Worm (Caenorhabditis elegans) whole organism, L1 larva: Measurements from ENCODE around the gene smf-1.

Experiments used
- C16A3.4 ChIP-seq: fragments of 150-350 bp; optimal IDR thresholded peaks from 2 replicates; lab custom pipeline; 2014; ENCODE audit warnings: missing biosample characterization, missing genetic modification characterization
- dsc-1 ChIP-seq: sonication (generic microtip); optimal IDR thresholded peaks from 2 replicates; lab custom pipeline; 2016; ENCODE audit warnings: mild to moderate bottlenecking, missing genetic modification characterization, missing compliant biosample characterization
- lin-39 ChIP-seq: fragments of 150-350 bp; optimal IDR thresholded peaks from 2 replicates; lab custom pipeline; 2014; ENCODE audit warnings: missing biosample characterization, missing genetic modification reagents, missing genetic modification characterization
- nhr-11 ChIP-seq: fragments of 150-350 bp; optimal IDR thresholded peaks from 2 replicates; lab custom pipeline; 2014; ENCODE audit warnings: missing biosample characterization, missing genetic modification characterization
- nhr-28 ChIP-seq: fragments of 150-350 bp; optimal IDR thresholded peaks from 2 replicates; lab custom pipeline; 2014; ENCODE audit warnings: missing biosample characterization, missing genetic modification characterization
- nhr-90 ChIP-seq: sonication (generic microtip); optimal IDR thresholded peaks from 2 replicates; lab custom pipeline; 2016; ENCODE audit warnings: mild to moderate bottlenecking, missing genetic modification characterization, missing compliant biosample characterization; ENCODE audit not compliant: poor library complexity
- pqm-1 ChIP-seq: sonication (generic microtip); optimal IDR thresholded peaks from 3 replicates; lab custom pipeline; 2017; ENCODE audit warnings: missing biosample characterization, missing genetic modification characterization

ce11 chrX:6743853-6744346, 21.0 kb upstream of the smf-1 start:
- TF ChIP-seq nhr-11 (tag; lab: Kevin White, UChicago) (peak; percentile 70), dsc-1 (tag; lab: Kevin White, UChicago) (peak; percentile 63), lin-39 (tag; lab: Kevin White, UChicago) (peak; percentile 89), nhr-90 (peak; percentile 99), pqm-1 (tag; lab: Kevin White, UChicago) (peak; percentile 40), nhr-28 (peak; percentile 31), C16A3.4 (tag; lab: Kevin White, UChicago) (peak; percentile 86)
